Fruit fly (Drosophila melanogaster): ENCODE data around the gene CG5746.

The CG5746 gene

DNA sequence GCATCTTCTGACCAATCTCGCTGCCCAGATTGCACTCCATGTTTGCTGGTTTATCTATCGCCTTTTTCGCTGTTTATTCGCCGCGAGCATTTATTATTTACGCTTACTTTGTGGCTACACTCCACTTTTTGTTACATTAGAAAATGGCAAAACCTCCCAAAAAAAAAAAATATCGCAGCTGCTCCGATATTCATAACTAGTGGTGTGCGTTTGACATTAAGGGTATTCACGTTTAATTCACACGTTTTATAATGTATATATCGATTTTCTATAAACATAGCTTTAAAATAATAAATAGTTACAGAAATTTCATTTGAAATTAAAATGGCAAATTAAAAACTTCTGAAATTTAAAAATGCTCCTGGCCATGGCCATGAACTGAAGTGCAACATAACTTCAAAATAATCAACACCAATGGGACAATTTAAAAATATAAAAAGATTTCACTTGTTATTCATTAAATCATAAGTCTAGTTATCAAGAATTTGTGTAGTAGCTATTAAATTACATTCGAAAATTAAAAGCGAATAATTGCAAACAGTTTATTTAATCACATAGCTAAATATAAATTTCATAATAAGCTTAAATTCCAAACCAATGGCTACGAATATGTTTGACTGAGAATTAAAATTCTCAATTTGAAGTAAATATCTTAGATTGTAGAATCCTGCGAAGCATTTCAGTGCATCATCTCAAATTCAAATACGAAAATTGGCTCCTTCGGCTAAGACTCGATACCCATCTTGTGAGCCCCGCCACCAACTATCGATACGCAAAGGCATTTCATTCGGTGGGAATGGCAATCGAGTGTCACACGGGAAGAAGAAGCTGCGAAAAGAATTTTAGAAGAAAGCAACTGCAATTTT, 30.1 kb downstream of the CG5746 start, which contains the start of the genes Nab2 and BRWD3 (continued):
- TF ChIP-seq zfh2 (GFP tag; optimal IDR thresholded peaks at IDR 0.05) = peak; percentile 25
- TF ChIP-seq Hmx (GFP tag; optimal IDR thresholded peaks at IDR 0.05) = no peak
- no peak for TF ChIP-seq nau (GFP tag; optimal IDR thresholded peaks at IDR 0.05)
- peak; percentile 30 for TF ChIP-seq Mad (GFP tag; optimal IDR thresholded peaks at IDR 0.05)
- TF ChIP-seq CG18764 (GFP tag; optimal IDR thresholded peaks at IDR 0.05) = no peak
- peak; percentile 38 for TF ChIP-seq tin (GFP tag; optimal IDR thresholded peaks at IDR 0.05)
- no peak for TF ChIP-seq CG17612 (GFP tag; IDR thresholded peaks at IDR 0.05)
- no peak for TF ChIP-seq Nf-YB (GFP tag; optimal IDR thresholded peaks at IDR 0.05)
- no peak for TF ChIP-seq CG2875 (GFP tag; optimal IDR thresholded peaks at IDR 0.05)
- no peak for TF ChIP-seq Fer2 (tag; optimal IDR thresholded peaks at IDR 0.05)
- TF ChIP-seq CG8281 (tag; optimal IDR thresholded peaks at IDR 0.05) = no peak
- peak; percentile 30; the same call in 1 of the 2 replicates for TF ChIP-seq Oaz (GFP tag; IDR thresholded peaks at IDR 0.05)
- TF ChIP-seq CG15514 (GFP tag; optimal IDR thresholded peaks at IDR 0.05) = peak; percentile 34
- peak; percentile 85 for TF ChIP-seq Opbp (GFP tag; IDR thresholded peaks at IDR 0.05; ENCODE audit: partially characterized antibody)
- no peak for TF ChIP-seq CG6813 (GFP tag; optimal IDR thresholded peaks at IDR 0.05)
- TF ChIP-seq CG10462 (GFP tag; optimal IDR thresholded peaks at IDR 0.05) = no peak
- no peak for TF ChIP-seq HLH54F (GFP tag; optimal IDR thresholded peaks at IDR 0.05)
- no peak for TF ChIP-seq ash1 (GFP tag; optimal IDR thresholded peaks at IDR 0.05)
- no peak for TF ChIP-seq Atf3 (GFP tag; optimal IDR thresholded peaks at IDR 0.05)
- TF ChIP-seq CG5180 (GFP tag; optimal IDR thresholded peaks at IDR 0.05) = no peak
- no peak for TF ChIP-seq D19B (GFP tag; optimal IDR thresholded peaks at IDR 0.05)
- no peak for TF ChIP-seq eyg (GFP tag; optimal IDR thresholded peaks at IDR 0.05)
- TF ChIP-seq fru (optimal IDR thresholded peaks at IDR 0.05) = no peak
- TF ChIP-seq sens (GFP tag) = peak; percentile 84
- TF ChIP-seq pan (optimal IDR thresholded peaks at IDR 0.05) = no peak
- peak in 1 of 2 experiments; percentile 31 for TF ChIP-seq pan (GFP tag; optimal IDR thresholded peaks at IDR 0.05 in 1 of 2, IDR thresholded peaks at IDR 0.05 in 1 of 2)
- TF ChIP-seq CG15011 (GFP tag; optimal IDR thresholded peaks at IDR 0.05) = no peak
- no peak for TF ChIP-seq Dip3 (GFP tag; optimal IDR thresholded peaks at IDR 0.05)
- no peak for TF ChIP-seq ATbp (GFP tag; optimal IDR thresholded peaks at IDR 0.05)
- TF ChIP-seq dimm (GFP tag; IDR thresholded peaks at IDR 0.05) = no peak
- TF ChIP-seq CG2712 (tag; optimal IDR thresholded peaks at IDR 0.05) = no peak
- no peak for TF ChIP-seq pfk (GFP tag; optimal IDR thresholded peaks at IDR 0.05)
- TF ChIP-seq corto (GFP tag; optimal IDR thresholded peaks at IDR 0.05) = no peak
- no peak; the same call in 1 of the 2 replicates for TF ChIP-seq Adf1 (GFP tag; IDR thresholded peaks at IDR 0.05)
- peak; percentile 56 for TF ChIP-seq Sry-β (GFP tag; optimal IDR thresholded peaks at IDR 0.05)
- no peak for TF ChIP-seq Myb (GFP tag; optimal IDR thresholded peaks at IDR 0.05)
- TF ChIP-seq oc (tag; optimal IDR thresholded peaks at IDR 0.05) = no peak
- TF ChIP-seq YL-1 (GFP tag; optimal IDR thresholded peaks at IDR 0.05) = peak; percentile 37
- TF ChIP-seq yki (optimal IDR thresholded peaks at IDR 0.05) = no peak
- 0 out of 2 replicates have a peak, but pooled peaks have one; percentile 25 for TF ChIP-seq CG32767 (GFP tag; IDR thresholded peaks at IDR 0.05)
- no peak for TF ChIP-seq fu2 (GFP tag; optimal IDR thresholded peaks at IDR 0.05)
- TF ChIP-seq bigmax (GFP tag; optimal IDR thresholded peaks at IDR 0.05) = no peak
- TF ChIP-seq CG4820 (GFP tag; optimal IDR thresholded peaks at IDR 0.05) = peak; percentile 5
- no peak for TF ChIP-seq Ada2b (GFP tag; IDR thresholded peaks at IDR 0.05)
- no peak for TF ChIP-seq Fer1 (GFP tag; optimal IDR thresholded peaks at IDR 0.05)
- TF ChIP-seq CG7357 (GFP tag; IDR thresholded peaks at IDR 0.05) = peak; percentile 41; the same call in 1 of the 3 replicates
- TF ChIP-seq btn (GFP tag; optimal IDR thresholded peaks at IDR 0.05) = no peak
- peak; percentile 76 for TF ChIP-seq BEAF-32 (GFP tag; optimal IDR thresholded peaks at IDR 0.05)
- TF ChIP-seq stwl (tag; optimal IDR thresholded peaks at IDR 0.05) = peak; percentile 23
- peak; percentile 45; the same call in 1 of the 4 replicates for TF ChIP-seq chinmo (GFP tag; IDR thresholded peaks at IDR 0.05; ENCODE audit: partially characterized antibody)
